Fruit fly (Drosophila melanogaster) whole organism, embryonic: ENCODE measurements around the gene ETHR.

Experiments used
- Adf1 ChIP-seq: fragments of 200-800 bp; sonication (Bioruptor generic); IDR thresholded peaks from 2 replicates; pipeline ENCODE4 v1.3.6; 2022; ENCODE audit warnings: missing biosample characterization, missing genetic modification characterization
- Atf-2 ChIP-seq: fragments of 200-800 bp; sonication (Bioruptor generic); optimal IDR thresholded peaks from 2 replicates; lab custom pipeline; 2016; ENCODE audit warnings: missing biosample characterization, missing genetic modification characterization
- B-H1 ChIP-seq: fragments of 200-800 bp; sonication (Bioruptor generic); IDR thresholded peaks from 3 replicates; pipeline ENCODE4 v1.3.6; 2022; ENCODE audit warnings: missing biosample characterization, missing genetic modification characterization
- BEAF-32 ChIP-seq: fragments of 200-800 bp; sonication (Bioruptor generic); optimal IDR thresholded peaks from 3 replicates; lab custom pipeline; 2017; ENCODE audit warnings: missing biosample characterization, missing genetic modification characterization, mild to moderate bottlenecking, moderate library complexity, missing genetic modification reagents
- Blimp-1 ChIP-seq: fragments of 200-800 bp; sonication (Bioruptor generic); optimal IDR thresholded peaks from 3 replicates; lab custom pipeline; 2018; ENCODE audit warnings: missing biosample characterization, missing genetic modification characterization, mild to moderate bottlenecking, moderate library complexity, missing genetic modification reagents
- CG11456 ChIP-seq: fragments of 200-800 bp; sonication (Bioruptor generic); IDR thresholded peaks from 3 replicates; pipeline ENCODE4 v1.3.6; 2022; ENCODE audit warnings: missing biosample characterization, missing genetic modification characterization
- CG11696 ChIP-seq: fragments of 200-800 bp; sonication (Bioruptor generic); IDR thresholded peaks from 2 replicates; pipeline ENCODE4 v1.3.6; 2022; ENCODE audit warnings: missing biosample characterization, missing genetic modification characterization
- CG12071 ChIP-seq: fragments of 200-800 bp; sonication (Bioruptor generic); optimal IDR thresholded peaks from 3 replicates; lab custom pipeline; 2018; ENCODE audit warnings: missing biosample characterization, mild to moderate bottlenecking, missing genetic modification characterization
- CG13624 ChIP-seq: fragments of 200-800 bp; sonication (Bioruptor generic); optimal IDR thresholded peaks from 2 replicates; lab custom pipeline; 2016; ENCODE audit warnings: missing biosample characterization, missing genetic modification characterization
- CG15011 ChIP-seq: fragments of 200-800 bp; sonication (Bioruptor generic); optimal IDR thresholded peaks from 3 replicates; lab custom pipeline; 2018; ENCODE audit warnings: missing biosample characterization, mild to moderate bottlenecking, missing genetic modification characterization
- CG15479 ChIP-seq: fragments of 200-800 bp; sonication (Bioruptor generic); optimal IDR thresholded peaks from 3 replicates; lab custom pipeline; 2019; ENCODE audit warnings: missing biosample characterization, mild to moderate bottlenecking, missing genetic modification characterization, moderate library complexity
- CG1603 ChIP-seq: fragments of 200-800 bp; sonication (Bioruptor generic); optimal IDR thresholded peaks from 2 replicates; lab custom pipeline; 2019; ENCODE audit warnings: missing biosample characterization, mild to moderate bottlenecking, missing genetic modification characterization, moderate library complexity
- CG17568 ChIP-seq: fragments of 200-800 bp; sonication (Bioruptor generic); optimal IDR thresholded peaks from 2 replicates; lab custom pipeline; 2018; ENCODE audit warnings: missing biosample characterization, mild to moderate bottlenecking, missing genetic modification characterization, moderate library complexity
- CG31224 ChIP-seq: fragments of 200-800 bp; sonication (Bioruptor generic); IDR thresholded peaks from 2 replicates; pipeline ENCODE4 v1.3.6; 2022; ENCODE audit warnings: missing biosample characterization, missing genetic modification characterization
- CG32767 ChIP-seq: fragments of 200-800 bp; sonication (Bioruptor generic); IDR thresholded peaks from 2 replicates; pipeline ENCODE4 v1.3.6; 2022; ENCODE audit warnings: missing biosample characterization, missing genetic modification characterization
- CG42726 ChIP-seq: fragments of 200-800 bp; sonication (Bioruptor generic); IDR thresholded peaks from 2 replicates; pipeline ENCODE4 v1.3.6; 2022; ENCODE audit warnings: missing biosample characterization, missing genetic modification characterization; ENCODE audit not compliant: partially characterized antibody
- CG6854 ChIP-seq: fragments of 200-800 bp; sonication (Bioruptor generic); optimal IDR thresholded peaks from 3 replicates; lab custom pipeline; 2017; ENCODE audit warnings: missing biosample characterization, mild to moderate bottlenecking, missing genetic modification characterization
- CG7556 ChIP-seq: fragments of 200-800 bp; sonication (Bioruptor generic); optimal IDR thresholded peaks from 2 replicates; lab custom pipeline; 2017; ENCODE audit warnings: missing biosample characterization, mild to moderate bottlenecking, missing genetic modification characterization
- CG8478 ChIP-seq: fragments of >200 bp; optimal IDR thresholded peaks from 2 replicates; lab custom pipeline; 2018
- Dek ChIP-seq: fragments of 200-800 bp; sonication (Bioruptor generic); optimal IDR thresholded peaks from 3 replicates; lab custom pipeline; 2019; ENCODE audit warnings: missing biosample characterization, mild to moderate bottlenecking, missing genetic modification characterization, moderate library complexity
- Ets97D ChIP-seq: fragments of 200-800 bp; sonication (Bioruptor generic); optimal IDR thresholded peaks from 3 replicates; lab custom pipeline; 2016; ENCODE audit warnings: missing biosample characterization, missing genetic modification characterization
- Fer1 ChIP-seq: fragments of 200-800 bp; sonication (Bioruptor generic); optimal IDR thresholded peaks from 2 replicates; lab custom pipeline; 2017; ENCODE audit warnings: missing biosample characterization, mild to moderate bottlenecking, missing genetic modification characterization
- Gsc ChIP-seq: fragments of 200-800 bp; sonication (Bioruptor generic); IDR thresholded peaks from 2 replicates; pipeline ENCODE4 v1.3.6; 2022; ENCODE audit warnings: missing biosample characterization, missing genetic modification characterization
- H2.0 ChIP-seq: fragments of 200-800 bp; sonication (Bioruptor generic); IDR thresholded peaks from 2 replicates; pipeline ENCODE4 v1.3.6; 2022; ENCODE audit warnings: missing biosample characterization, missing genetic modification characterization
- HmgZ ChIP-seq: fragments of 200-800 bp; sonication (Bioruptor generic); optimal IDR thresholded peaks from 2 replicates; lab custom pipeline; 2018; ENCODE audit warnings: missing biosample characterization, mild to moderate bottlenecking, missing genetic modification characterization
- MTF-1 ChIP-seq: fragments of 200-800 bp; sonication (Bioruptor generic); optimal IDR thresholded peaks from 2 replicates; lab custom pipeline; 2018; ENCODE audit warnings: missing biosample characterization, mild to moderate bottlenecking, missing genetic modification characterization, borderline replicate concordance
- Mad ChIP-seq: fragments of 200-800 bp; sonication (Bioruptor generic); optimal IDR thresholded peaks from 2 replicates; lab custom pipeline; 2016; ENCODE audit warnings: missing biosample characterization, missing genetic modification characterization
- Mrtf ChIP-seq: fragments of 200-800 bp; sonication (Bioruptor generic); IDR thresholded peaks from 3 replicates; pipeline ENCODE4 v1.3.6; 2022; ENCODE audit warnings: missing biosample characterization, missing genetic modification characterization
- Oli ChIP-seq: fragments of 200-800 bp; sonication (Bioruptor generic); optimal IDR thresholded peaks from 2 replicates; lab custom pipeline; 2018; ENCODE audit warnings: missing biosample characterization, mild to moderate bottlenecking, missing genetic modification characterization, moderate library complexity
- Optix ChIP-seq: fragments of 200-800 bp; sonication (Bioruptor generic); IDR thresholded peaks from 3 replicates; pipeline ENCODE4 v1.3.6; 2022; ENCODE audit warnings: missing biosample characterization, missing genetic modification characterization
- Rx ChIP-seq: fragments of 200-800 bp; sonication (Bioruptor generic); IDR thresholded peaks from 2 replicates; pipeline ENCODE4 v1.3.6; 2022; ENCODE audit warnings: missing biosample characterization, missing genetic modification characterization
- Sox100B ChIP-seq: fragments of 200-800 bp; sonication (Bioruptor generic); optimal IDR thresholded peaks from 3 replicates; lab custom pipeline; 2018; ENCODE audit warnings: missing biosample characterization, mild to moderate bottlenecking, missing genetic modification characterization
- Xrp1 ChIP-seq: fragments of 200-800 bp; sonication (Bioruptor generic); IDR thresholded peaks from 2 replicates; pipeline ENCODE4 v1.3.6; 2022; ENCODE audit warnings: missing biosample characterization, missing genetic modification characterization
- ab ChIP-seq: fragments of 200-800 bp; sonication (Bioruptor generic); optimal IDR thresholded peaks from 2 replicates; lab custom pipeline; 2016; ENCODE audit warnings: missing biosample characterization, missing genetic modification characterization
- ac ChIP-seq: fragments of 200-800 bp; sonication (Bioruptor generic); optimal IDR thresholded peaks from 3 replicates; lab custom pipeline; 2017; ENCODE audit warnings: missing biosample characterization, mild to moderate bottlenecking, missing genetic modification characterization
- bab2 ChIP-seq: fragments of 200-800 bp; sonication (Bioruptor generic); optimal IDR thresholded peaks from 2 replicates; lab custom pipeline; 2016; ENCODE audit warnings: missing biosample characterization, missing genetic modification characterization
- caup ChIP-seq: fragments of 200-800 bp; sonication (Bioruptor generic); optimal IDR thresholded peaks from 3 replicates; lab custom pipeline; 2017; ENCODE audit warnings: missing biosample characterization, mild to moderate bottlenecking, missing genetic modification characterization, moderate library complexity; ENCODE audit not compliant: severe bottlenecking
- fd102C ChIP-seq: fragments of 200-800 bp; sonication (Bioruptor generic); optimal IDR thresholded peaks from 2 replicates; lab custom pipeline; 2018; ENCODE audit warnings: missing biosample characterization, mild to moderate bottlenecking, missing genetic modification characterization, moderate library complexity
- fd64A ChIP-seq: fragments of 200-800 bp; sonication (Bioruptor generic); optimal IDR thresholded peaks from 3 replicates; lab custom pipeline; 2018; ENCODE audit warnings: missing biosample characterization, mild to moderate bottlenecking, missing genetic modification characterization
- gcm ChIP-seq: fragments of 200-800 bp; sonication (Bioruptor generic); optimal IDR thresholded peaks from 2 replicates; lab custom pipeline; 2019; ENCODE audit warnings: missing biosample characterization, mild to moderate bottlenecking, missing genetic modification characterization, moderate library complexity
- gcm2 ChIP-seq: fragments of 200-800 bp; sonication (Bioruptor generic); optimal IDR thresholded peaks from 2 replicates; lab custom pipeline; 2016; ENCODE audit warnings: missing biosample characterization, missing genetic modification characterization
- gfzf ChIP-seq: fragments of 200-800 bp; sonication (Bioruptor generic); optimal IDR thresholded peaks from 2 replicates; lab custom pipeline; 2016; ENCODE audit warnings: missing biosample characterization, mild to moderate bottlenecking, missing genetic modification characterization, moderate library complexity
- gro ChIP-seq: fragments of 200-800 bp; sonication (Bioruptor generic); optimal IDR thresholded peaks from 2 replicates; lab custom pipeline; 2016; ENCODE audit warnings: missing biosample characterization, missing genetic modification characterization
- gsb ChIP-seq: fragments of 200-800 bp; sonication (Bioruptor generic); IDR thresholded peaks from 2 replicates; pipeline ENCODE4 v1.3.6; 2022; ENCODE audit warnings: missing biosample characterization, missing genetic modification characterization
- ham ChIP-seq: fragments of 200-800 bp; sonication (Bioruptor generic); IDR thresholded peaks from 2 replicates; pipeline ENCODE4 v1.3.6; 2022; ENCODE audit warnings: missing biosample characterization, missing genetic modification characterization
- hbn ChIP-seq: fragments of 200-800 bp; sonication (Bioruptor generic); IDR thresholded peaks from 2 replicates; pipeline ENCODE4 v1.3.6; 2022; ENCODE audit warnings: missing biosample characterization, missing genetic modification characterization; ENCODE audit not compliant: partially characterized antibody
- nerfin-1 ChIP-seq: fragments of 200-800 bp; sonication (Bioruptor generic); optimal IDR thresholded peaks from 3 replicates; lab custom pipeline; 2019; ENCODE audit warnings: missing biosample characterization, mild to moderate bottlenecking, missing genetic modification characterization, moderate library complexity
- tup ChIP-seq: fragments of 200-800 bp; sonication (Bioruptor generic); optimal IDR thresholded peaks from 2 replicates; lab custom pipeline; 2016; ENCODE audit warnings: missing biosample characterization, mild to moderate bottlenecking, missing genetic modification characterization, moderate library complexity
- twi ChIP-seq: fragments of 200-800 bp; optimal IDR thresholded peaks from 2 replicates; lab custom pipeline; 2019; ENCODE audit warnings: missing biosample characterization, mild to moderate bottlenecking, missing genetic modification characterization, moderate library complexity
- vvl ChIP-seq: fragments of 200-800 bp; sonication (Bioruptor generic); IDR thresholded peaks from 2 replicates; pipeline ENCODE4 v1.3.6; 2022; ENCODE audit warnings: missing biosample characterization, missing genetic modification characterization

The ETHR gene

DNA sequence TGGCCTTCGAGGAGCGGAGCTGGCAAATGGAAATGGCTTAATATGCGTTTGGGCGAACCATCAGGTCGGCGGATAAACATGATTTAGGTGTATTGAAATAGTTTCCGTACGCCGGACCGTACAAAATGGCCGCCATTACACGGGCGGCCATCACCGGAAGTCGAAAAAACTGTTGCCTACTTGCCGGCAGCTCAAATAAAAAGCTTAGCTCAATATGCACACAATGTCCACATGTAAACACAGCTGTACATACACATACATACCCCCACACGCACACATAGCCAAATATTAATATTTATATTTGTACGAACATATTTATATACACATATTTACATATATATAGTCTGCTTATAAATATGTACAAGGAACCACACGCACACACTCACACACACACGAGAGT, 16.4 kb downstream of the ETHR start (continued):
- TF ChIP-seq ac (GFP tag; lab: Kevin White, UChicago), result peak; percentile 35
- peak; percentile 38; the same call in 1 of the 2 replicates for TF ChIP-seq gsb (GFP tag; lab: Robert Waterston, UW)
- peak; percentile 31 for TF ChIP-seq fd64A
- TF ChIP-seq fd102C, result no peak
- TF ChIP-seq CG7556 (GFP tag; lab: Kevin White, UChicago), result peak; percentile 25
- peak; percentile 26 for TF ChIP-seq Blimp-1
- TF ChIP-seq bab2, result no peak
- 0 out of 2 replicates have a peak, but pooled peaks have one; percentile 26 for TF ChIP-seq Rx (GFP tag; lab: Robert Waterston, UW)
- TF ChIP-seq hbn (GFP tag; lab: Robert Waterston, UW), result no peak
- TF ChIP-seq CG32767, result peak; percentile 60; the same call in 1 of the 2 replicates
- peak; percentile 19 for TF ChIP-seq nerfin-1 (tag; lab: Kevin White, UChicago)
- peak; percentile 34; the same call in 1 of the 2 replicates for TF ChIP-seq CG11696 (GFP tag; lab: Robert Waterston, UW)
- TF ChIP-seq BEAF-32, result no peak
- TF ChIP-seq caup (GFP tag; lab: Kevin White, UChicago), result peak; percentile 31
- TF ChIP-seq HmgZ (tag; lab: Kevin White, UChicago), result no peak
- no peak for TF ChIP-seq CG13624 (GFP tag; lab: Kevin White, UChicago)
- peak; percentile 14 for TF ChIP-seq Fer1
- peak; percentile 7 for TF ChIP-seq CG12071 (GFP tag; lab: Kevin White, UChicago)
- TF ChIP-seq tup (GFP tag; lab: Kevin White, UChicago), result no peak
- peak; percentile 32 for TF ChIP-seq gcm (GFP tag; lab: Kevin White, UChicago)
- TF ChIP-seq CG15011 (GFP tag; lab: Kevin White, UChicago), result peak; percentile 3
- TF ChIP-seq CG15479 (GFP tag; lab: Kevin White, UChicago), result no peak
- no peak for TF ChIP-seq CG31224 (GFP tag; lab: Robert Waterston, UW)
- peak; percentile 33; the same call in 1 of the 2 replicates for TF ChIP-seq H2.0 (GFP tag; lab: Robert Waterston, UW)
- no peak for TF ChIP-seq gcm2
- TF ChIP-seq Dek, result no peak
- TF ChIP-seq MTF-1 (GFP tag; lab: Kevin White, UChicago), result peak; percentile 41
- no peak for TF ChIP-seq ab (GFP tag; lab: Kevin White, UChicago)
- TF ChIP-seq CG6854 (GFP tag; lab: Kevin White, UChicago), result no peak
- peak; percentile 13 for TF ChIP-seq Mad (GFP tag; lab: Kevin White, UChicago)
- no peak for TF ChIP-seq twi (tag; lab: Kevin White, UChicago)
- TF ChIP-seq vvl, result peak; percentile 47; the same call in 1 of the 2 replicates
- TF ChIP-seq ham (GFP tag; lab: Robert Waterston, UW), result no peak
- TF ChIP-seq Optix (GFP tag; lab: Robert Waterston, UW), result peak; percentile 61; the same call in 2 of the 3 replicates
- no peak for TF ChIP-seq Atf-2 (GFP tag; lab: Kevin White, UChicago)
- TF ChIP-seq Xrp1, result no peak
- 0 out of 3 replicates have a peak, but pooled peaks have one; percentile 6 for TF ChIP-seq Mrtf
- peak; percentile 41 for TF ChIP-seq Sox100B (GFP tag; lab: Kevin White, UChicago)
- peak; percentile 25; the same call in 1 of the 3 replicates for TF ChIP-seq B-H1
- TF ChIP-seq Ets97D, result peak; percentile 90
- peak; percentile 44 for TF ChIP-seq CG1603 (tag; lab: Kevin White, UChicago)
- no peak for TF ChIP-seq gfzf
- no peak for TF ChIP-seq Gsc
- TF ChIP-seq gro (GFP tag; lab: Kevin White, UChicago), result no peak
- TF ChIP-seq CG17568, result peak; percentile 41
- TF ChIP-seq CG42726 (GFP tag; lab: Robert Waterston, UW), result no peak
- TF ChIP-seq Adf1 (GFP tag; lab: Robert Waterston, UW), result no peak
- TF ChIP-seq CG8478, result no peak
- TF ChIP-seq CG11456, result peak; percentile 66; the same call in 1 of the 3 replicates
- no peak for TF ChIP-seq Oli (tag; lab: Kevin White, UChicago)
